Worm (Caenorhabditis elegans) whole organism, midembryonic: Measurements from ENCODE around the gene srsx-40.

Experiments
- T22C8.4 ChIP-seq: fragments of 200-800 bp; sonication (Bioruptor generic); IDR thresholded peaks from 2 replicates; pipeline ENCODE4 v1.3.6; 2022; ENCODE audit warnings: missing genetic modification characterization, missing compliant biosample characterization
- cog-1 ChIP-seq: sonication (generic microtip); optimal IDR thresholded peaks from 2 replicates; lab custom pipeline; 2016; ENCODE audit warnings: missing genetic modification characterization, missing compliant biosample characterization
- flt-1 ChIP-seq: fragments of 200-800 bp; sonication (Bioruptor generic); IDR thresholded peaks from 2 replicates; pipeline ENCODE4 v1.3.6; 2022; ENCODE audit warnings: missing genetic modification characterization, missing compliant biosample characterization
- klf-2 ChIP-seq: fragments of 200-800 bp; sonication (Bioruptor generic); conservative IDR thresholded peaks from 2 replicates; pipeline ENCODE4 v1.3.6; 2022; ENCODE audit warnings: missing genetic modification reagents, missing genetic modification characterization, missing compliant biosample characterization
- med-1 ChIP-seq: sonication (generic microtip); optimal IDR thresholded peaks from 2 replicates; lab custom pipeline; 2017; ENCODE audit warnings: missing genetic modification characterization, mild to moderate bottlenecking, missing compliant biosample characterization, antibody characterized with exemption, missing genetic modification reagents; ENCODE audit not compliant: insufficient read depth
- ref-1 ChIP-seq: fragments of 200-800 bp; sonication (Bioruptor generic); conservative IDR thresholded peaks from 2 replicates; pipeline ENCODE4 v1.3.6; 2022; ENCODE audit warnings: missing genetic modification reagents, missing genetic modification characterization, missing compliant biosample characterization
- tab-1 ChIP-seq: fragments of 200-800 bp; sonication (Bioruptor generic); IDR thresholded peaks from 2 replicates; pipeline ENCODE4 v1.3.6; 2022; ENCODE audit warnings: missing genetic modification characterization, missing compliant biosample characterization
- ztf-23 ChIP-seq: fragments of 200-800 bp; sonication (Bioruptor generic); IDR thresholded peaks from 2 replicates; pipeline ENCODE4 v1.3.6; 2022; ENCODE audit warnings: missing genetic modification reagents, missing genetic modification characterization, missing compliant biosample characterization
- ztf-29 ChIP-seq: fragments of 200-800 bp; sonication (Bioruptor generic); IDR thresholded peaks from 2 replicates; pipeline ENCODE4 v1.3.6; 2022; ENCODE audit warnings: missing genetic modification reagents, missing genetic modification characterization, missing compliant biosample characterization

srsx-40 gene

ce11 chrV:7735319-7735718, 31.9 kb upstream of the srsx-40 start, which contains the start of gene srr-10:
Gene srr-10 (plus strand): TSS chrV:7735619.
- TF ChIP-seq T22C8.4 (GFP tag; lab: Robert Waterston, UW) (no peak), med-1 (GFP tag; lab: Kevin White, UChicago) (no peak), cog-1 (tag; lab: Kevin White, UChicago) (no peak), ztf-29 (GFP tag; lab: Robert Waterston, UW) (no peak), flt-1 (GFP tag; lab: Robert Waterston, UW) (no peak), klf-2 (GFP tag; lab: Robert Waterston, UW) (no peak), ref-1 (GFP tag; lab: Robert Waterston, UW) (no peak), ztf-23 (GFP tag; lab: Robert Waterston, UW) (no peak)

ce11 chrV:7734909-7735308, 31.5 kb upstream of the srsx-40 start, which contains the start of gene clic-1:
Gene clic-1 (minus strand): TSS chrV:7734911.
- TF ChIP-seq ztf-23 (GFP tag; lab: Robert Waterston, UW) (peak; percentile 62), ztf-29 (GFP tag; lab: Robert Waterston, UW) (no peak), T22C8.4 (GFP tag; lab: Robert Waterston, UW) (no peak), tab-1 (GFP tag; lab: Robert Waterston, UW) (no peak), med-1 (GFP tag; lab: Kevin White, UChicago) (no peak), cog-1 (tag; lab: Kevin White, UChicago) (peak; percentile 42), ref-1 (GFP tag; lab: Robert Waterston, UW) (no peak), flt-1 (GFP tag; lab: Robert Waterston, UW) (peak; percentile 41; the same call in 1 of the 2 replicates), klf-2 (GFP tag; lab: Robert Waterston, UW) (no peak)

- TF ChIP-seq ztf-29 (GFP tag; lab: Robert Waterston, UW) (no peak), ztf-23 (GFP tag; lab: Robert Waterston, UW) (no peak), T22C8.4 (GFP tag; lab: Robert Waterston, UW) (no peak), flt-1 (GFP tag; lab: Robert Waterston, UW) (no peak), klf-2 (GFP tag; lab: Robert Waterston, UW) (no peak), ref-1 (GFP tag; lab: Robert Waterston, UW) (no peak), cog-1 (tag; lab: Kevin White, UChicago) (no peak), tab-1 (GFP tag; lab: Robert Waterston, UW) (no peak), med-1 (GFP tag; lab: Kevin White, UChicago) (no peak)
Measured at ce11 chrV:7733240-7733765, 29.9 kb upstream of the srsx-40 start.

ce11 chrV:7730488-7730887, 27.1 kb upstream of the srsx-40 start:
- 0 out of 2 replicates have a peak, but pooled peaks have one; percentile 36 for TF ChIP-seq klf-2 (GFP tag; lab: Robert Waterston, UW)
- no peak for TF ChIP-seq ref-1 (GFP tag; lab: Robert Waterston, UW)
- TF ChIP-seq med-1 (GFP tag; lab: Kevin White, UChicago) = no peak
- TF ChIP-seq ztf-23 (GFP tag; lab: Robert Waterston, UW) = no peak
- peak; percentile 77; the same call in 1 of the 2 replicates for TF ChIP-seq flt-1 (GFP tag; lab: Robert Waterston, UW)

- TF ChIP-seq flt-1 (GFP tag; lab: Robert Waterston, UW) (no peak), ztf-23 (GFP tag; lab: Robert Waterston, UW) (no peak), ztf-29 (GFP tag; lab: Robert Waterston, UW) (no peak), ref-1 (GFP tag; lab: Robert Waterston, UW) (no peak), med-1 (GFP tag; lab: Kevin White, UChicago) (no peak), cog-1 (tag; lab: Kevin White, UChicago) (no peak), klf-2 (GFP tag; lab: Robert Waterston, UW) (no peak), tab-1 (GFP tag; lab: Robert Waterston, UW) (no peak), T22C8.4 (GFP tag; lab: Robert Waterston, UW) (no peak)
Measured at ce11 chrV:7728679-7729027, 25.2 kb upstream of the srsx-40 start, which contains the start of gene Y97E10C.1. Gene Y97E10C.1 (plus strand): TSS chrV:7728879.

- TF ChIP-seq ztf-23 (GFP tag; lab: Robert Waterston, UW) = no peak
- TF ChIP-seq ztf-29 (GFP tag; lab: Robert Waterston, UW) = no peak
- TF ChIP-seq ref-1 (GFP tag; lab: Robert Waterston, UW) = no peak
- TF ChIP-seq med-1 (GFP tag; lab: Kevin White, UChicago) = no peak
- TF ChIP-seq klf-2 (GFP tag; lab: Robert Waterston, UW) = 0 out of 2 replicates have a peak, but pooled peaks have one; percentile 36
- 0 out of 2 replicates have a peak, but pooled peaks have one; percentile 41 for TF ChIP-seq flt-1 (GFP tag; lab: Robert Waterston, UW)
- peak; percentile 48 for TF ChIP-seq cog-1 (tag; lab: Kevin White, UChicago)
- no peak; the same call in 1 of the 2 replicates for TF ChIP-seq T22C8.4 (GFP tag; lab: Robert Waterston, UW)
- no peak for TF ChIP-seq tab-1 (GFP tag; lab: Robert Waterston, UW)
Measured at ce11 chrV:7728003-7728678, 24.7 kb upstream of the srsx-40 start.

ce11 chrV:7726927-7727326, 23.5 kb upstream of the srsx-40 start:
- TF ChIP-seq med-1 (GFP tag; lab: Kevin White, UChicago) (no peak), ztf-29 (GFP tag; lab: Robert Waterston, UW) (no peak), flt-1 (GFP tag; lab: Robert Waterston, UW) (no peak), cog-1 (tag; lab: Kevin White, UChicago) (no peak), tab-1 (GFP tag; lab: Robert Waterston, UW) (no peak), ztf-23 (GFP tag; lab: Robert Waterston, UW) (no peak), T22C8.4 (GFP tag; lab: Robert Waterston, UW) (no peak), ref-1 (GFP tag; lab: Robert Waterston, UW) (no peak), klf-2 (GFP tag; lab: Robert Waterston, UW) (no peak)

- TF ChIP-seq ztf-23 (GFP tag; lab: Robert Waterston, UW) (no peak), ref-1 (GFP tag; lab: Robert Waterston, UW) (no peak), tab-1 (GFP tag; lab: Robert Waterston, UW) (no peak), klf-2 (GFP tag; lab: Robert Waterston, UW) (no peak), cog-1 (tag; lab: Kevin White, UChicago) (no peak), ztf-29 (GFP tag; lab: Robert Waterston, UW) (no peak), T22C8.4 (GFP tag; lab: Robert Waterston, UW) (no peak), flt-1 (GFP tag; lab: Robert Waterston, UW) (no peak), med-1 (GFP tag; lab: Kevin White, UChicago) (no peak)
Measured at ce11 chrV:7726202-7726601, 22.8 kb upstream of the srsx-40 start.
